Worm (Caenorhabditis elegans) whole organism, L2 larva: Measurements from ENCODE around the gene srv-21.

Source experiments
- C34F6.9 ChIP-seq: fragments of 150-350 bp; optimal IDR thresholded peaks from 2 replicates; lab custom pipeline; 2014; ENCODE audit warnings: missing biosample characterization, missing genetic modification characterization
- Y55F3AM.14 ChIP-seq: fragments of 200-800 bp; sonication (Bioruptor generic); optimal IDR thresholded peaks from 2 replicates; lab custom pipeline; 2018; ENCODE audit warnings: mild to moderate bottlenecking, missing genetic modification characterization, missing compliant biosample characterization
- ama-1 ChIP-seq: fragments of 150-350 bp; optimal IDR thresholded peaks from 2 replicates; lab custom pipeline; 2018; ENCODE audit warnings: inconsistent platforms
- blmp-1 ChIP-seq: sonication (generic microtip); optimal IDR thresholded peaks from 2 replicates; lab custom pipeline; 2017; ENCODE audit warnings: missing genetic modification characterization, mild to moderate bottlenecking, missing compliant biosample characterization, antibody characterized with exemption, moderate library complexity; ENCODE audit not compliant: insufficient read depth
- ceh-82 ChIP-seq: fragments of 150-350 bp; optimal IDR thresholded peaks from 2 replicates; lab custom pipeline; 2014; ENCODE audit warnings: missing biosample characterization, missing genetic modification characterization
- fos-1 ChIP-seq: fragments of 150-350 bp; optimal IDR thresholded peaks from 2 replicates; lab custom pipeline; 2014; ENCODE audit warnings: missing biosample characterization, missing genetic modification characterization
- lin-39 ChIP-seq: fragments of 150-350 bp; optimal IDR thresholded peaks from 2 replicates; lab custom pipeline; 2014; ENCODE audit warnings: missing biosample characterization, missing genetic modification reagents, missing genetic modification characterization
- mdl-1 ChIP-seq, 2 experiments: fragments of 150-350 bp in 1 of 2; sonication (generic microtip) in 1 of 2; optimal IDR thresholded peaks; 2 replicates each; lab custom pipeline; 2017; ENCODE audit warnings: missing biosample characterization in 2 of 2, missing genetic modification characterization in 2 of 2
- nhr-12 ChIP-seq: fragments of 150-350 bp; optimal IDR thresholded peaks from 2 replicates; lab custom pipeline; 2014; ENCODE audit warnings: missing biosample characterization, missing genetic modification characterization
- nhr-23 ChIP-seq: fragments of 150-350 bp; optimal IDR thresholded peaks from 2 replicates; lab custom pipeline; 2014; ENCODE audit warnings: missing biosample characterization, missing genetic modification reagents, missing genetic modification characterization
- nhr-6 ChIP-seq: fragments of 150-350 bp; optimal IDR thresholded peaks from 2 replicates; lab custom pipeline; 2014; ENCODE audit warnings: missing biosample characterization, missing genetic modification characterization
- skn-1 ChIP-seq: sonication (generic microtip); optimal IDR thresholded peaks from 2 replicates; lab custom pipeline; 2017; ENCODE audit warnings: missing biosample characterization, missing genetic modification characterization
- sma-9 ChIP-seq, 2 experiments: fragments of 150-350 bp in 1 of 2; sonication (generic microtip) in 1 of 2; optimal IDR thresholded peaks; 2 replicates each; lab custom pipeline; 2014 to 2016; ENCODE audit warnings: missing genetic modification characterization in 2 of 2, mild to moderate bottlenecking in 1 of 2, missing biosample characterization in 1 of 2, missing compliant biosample characterization in 1 of 2, missing genetic modification reagents in 1 of 2, moderate library complexity in 1 of 2
- unc-39 ChIP-seq: fragments of 150-350 bp; optimal IDR thresholded peaks from 2 replicates; lab custom pipeline; 2014; ENCODE audit warnings: missing biosample characterization, missing genetic modification characterization

ce11 chrIV:5846269-5846668 lies 30.9 kb downstream of the srv-21 start, which contains the start of gene sams-4:
- no peak for TF ChIP-seq ama-1 (lab: Kevin White, UChicago)
- TF ChIP-seq nhr-12, result no peak
- TF ChIP-seq blmp-1 (tag; lab: Kevin White, UChicago), result no peak
- TF ChIP-seq mdl-1 (tag; optimal IDR thresholded peaks at IDR 0.05; lab: Kevin White, UChicago), result no peak
- TF ChIP-seq nhr-23 (tag; lab: Kevin White, UChicago), result no peak
- no peak for TF ChIP-seq ceh-82 (tag; lab: Kevin White, UChicago)
- TF ChIP-seq C34F6.9 (tag; lab: Kevin White, UChicago), result no peak
- TF ChIP-seq skn-1 (tag; lab: Kevin White, UChicago), result no peak
- no peak for TF ChIP-seq sma-9 (GFP tag; optimal IDR thresholded peaks at IDR 0.05; lab: Kevin White, UChicago)
- TF ChIP-seq sma-9 (tag; optimal IDR thresholded peaks at IDR 0.05; lab: Kevin White, UChicago), result no peak
- no peak for TF ChIP-seq lin-39 (tag; lab: Kevin White, UChicago)
- no peak for TF ChIP-seq fos-1 (tag; lab: Kevin White, UChicago)
- TF ChIP-seq Y55F3AM.14 (GFP tag; lab: Kevin White, UChicago), result no peak
- no peak for TF ChIP-seq unc-39
- no peak for TF ChIP-seq nhr-6 (tag; lab: Kevin White, UChicago)
